Fruit fly (Drosophila melanogaster) whole organism, embryonic: ENCODE measurements around the gene CG16985.

Experiments
- Awh ChIP-seq: fragments of 200-800 bp; sonication (Bioruptor generic); IDR thresholded peaks from 2 replicates; pipeline ENCODE4, ENCODE4 v1.3.6; 2022; ENCODE audit warnings: missing biosample characterization, missing genetic modification characterization
- CG1024 ChIP-seq: fragments of 200-800 bp; sonication (Bioruptor generic); IDR thresholded peaks from 2 replicates; pipeline ENCODE4 v1.3.6; 2022; ENCODE audit warnings: missing biosample characterization, missing genetic modification characterization
- CG10431 ChIP-seq: fragments of 200-800 bp; sonication (Bioruptor generic); optimal IDR thresholded peaks from 3 replicates; lab custom pipeline; 2018; ENCODE audit warnings: missing biosample characterization, mild to moderate bottlenecking, missing genetic modification characterization
- CG12236 ChIP-seq: fragments of 200-800 bp; sonication (Bioruptor generic); optimal IDR thresholded peaks from 2 replicates; lab custom pipeline; 2016; ENCODE audit warnings: missing biosample characterization, missing genetic modification characterization
- CG12391 ChIP-seq: fragments of 200-800 bp; sonication (Bioruptor generic); optimal IDR thresholded peaks from 3 replicates; lab custom pipeline; 2018; ENCODE audit warnings: missing biosample characterization, mild to moderate bottlenecking, missing genetic modification characterization, moderate library complexity
- CG12744 ChIP-seq: fragments of 200-800 bp; sonication (Bioruptor generic); optimal IDR thresholded peaks from 2 replicates; lab custom pipeline; 2016; ENCODE audit warnings: missing biosample characterization, missing genetic modification characterization
- CG14860 ChIP-seq: fragments of 200-800 bp; sonication (Bioruptor generic); IDR thresholded peaks from 3 replicates; pipeline ENCODE4 v1.3.6; 2022; ENCODE audit warnings: missing biosample characterization, missing genetic modification characterization; ENCODE audit not compliant: partially characterized antibody
- CG17359 ChIP-seq: fragments of 200-800 bp; sonication (Bioruptor generic); optimal IDR thresholded peaks from 3 replicates; lab custom pipeline; 2018; ENCODE audit warnings: missing biosample characterization, mild to moderate bottlenecking, missing genetic modification characterization, moderate library complexity
- CG17385 ChIP-seq: fragments of 200-800 bp; sonication (Bioruptor generic); optimal IDR thresholded peaks from 3 replicates; lab custom pipeline; 2018; ENCODE audit warnings: missing biosample characterization, mild to moderate bottlenecking, missing genetic modification characterization
- CG18764 ChIP-seq: fragments of 200-800 bp; sonication (Bioruptor generic); optimal IDR thresholded peaks from 3 replicates; lab custom pipeline; 2016; ENCODE audit warnings: missing biosample characterization, missing genetic modification characterization
- CG2120 ChIP-seq: fragments of 200-800 bp; sonication (Bioruptor generic); optimal IDR thresholded peaks from 3 replicates; lab custom pipeline; 2016; ENCODE audit warnings: missing biosample characterization, missing genetic modification characterization
- CG2129 ChIP-seq: fragments of 200-800 bp; sonication (Bioruptor generic); IDR thresholded peaks from 2 replicates; pipeline ENCODE4 v1.3.6; 2022; ENCODE audit warnings: missing biosample characterization, missing genetic modification characterization; ENCODE audit not compliant: partially characterized antibody
- CG32767 ChIP-seq: fragments of 200-800 bp; sonication (Bioruptor generic); IDR thresholded peaks from 2 replicates; pipeline ENCODE4 v1.3.6; 2022; ENCODE audit warnings: missing biosample characterization, missing genetic modification characterization
- CG33213 ChIP-seq: fragments of 200-800 bp; sonication (Bioruptor generic); optimal IDR thresholded peaks from 3 replicates; lab custom pipeline; 2016; ENCODE audit warnings: missing biosample characterization, missing genetic modification characterization
- CG6254 ChIP-seq: fragments of 200-800 bp; sonication (Bioruptor generic); optimal IDR thresholded peaks from 3 replicates; lab custom pipeline; 2017; ENCODE audit warnings: mild to moderate bottlenecking, missing biosample characterization, missing genetic modification reagents, missing genetic modification characterization
- CG6272 ChIP-seq: fragments of 200-800 bp; sonication (Bioruptor generic); IDR thresholded peaks from 2 replicates; pipeline ENCODE4 v1.3.6; 2022; ENCODE audit warnings: missing biosample characterization, missing genetic modification characterization
- CG8089 ChIP-seq: fragments of 200-800 bp; sonication (Bioruptor generic); optimal IDR thresholded peaks from 3 replicates; lab custom pipeline; 2016; ENCODE audit warnings: missing biosample characterization, missing genetic modification characterization
- CG8944 ChIP-seq: fragments of 200-800 bp; sonication (Bioruptor generic); optimal IDR thresholded peaks from 3 replicates; lab custom pipeline; 2016; ENCODE audit warnings: missing biosample characterization, missing genetic modification characterization
- Chrac-16 ChIP-seq: fragments of 200-800 bp; sonication (Bioruptor generic); optimal IDR thresholded peaks from 3 replicates; lab custom pipeline; 2016; ENCODE audit warnings: missing biosample characterization, missing genetic modification characterization
- CoRest ChIP-seq: fragments of 200-800 bp; sonication (Bioruptor generic); optimal IDR thresholded peaks from 3 replicates; lab custom pipeline; 2018; ENCODE audit warnings: missing biosample characterization, mild to moderate bottlenecking, missing genetic modification characterization, moderate library complexity
- E2f2 ChIP-seq: fragments of 200-800 bp; sonication (Bioruptor generic); IDR thresholded peaks from 2 replicates; pipeline ENCODE4 v1.3.6; 2022; ENCODE audit warnings: missing biosample characterization, missing genetic modification characterization
- ERR ChIP-seq: fragments of 200-800 bp; sonication (Bioruptor generic); optimal IDR thresholded peaks from 2 replicates; lab custom pipeline; 2016; ENCODE audit warnings: missing biosample characterization, missing genetic modification characterization
- Fer1 ChIP-seq: fragments of 200-800 bp; sonication (Bioruptor generic); optimal IDR thresholded peaks from 2 replicates; lab custom pipeline; 2017; ENCODE audit warnings: missing biosample characterization, mild to moderate bottlenecking, missing genetic modification characterization
- Gsc ChIP-seq: fragments of 200-800 bp; sonication (Bioruptor generic); IDR thresholded peaks from 2 replicates; pipeline ENCODE4 v1.3.6; 2022; ENCODE audit warnings: missing biosample characterization, missing genetic modification characterization
- Hr39 ChIP-seq: fragments of >200 bp; optimal IDR thresholded peaks from 2 replicates; lab custom pipeline; 2017
- Mrtf ChIP-seq: fragments of 200-800 bp; sonication (Bioruptor generic); IDR thresholded peaks from 3 replicates; pipeline ENCODE4 v1.3.6; 2022; ENCODE audit warnings: missing biosample characterization, missing genetic modification characterization
- NFAT ChIP-seq: fragments of 200-800 bp; sonication (Bioruptor generic); IDR thresholded peaks from 2 replicates; pipeline ENCODE4 v1.3.6; 2022; ENCODE audit warnings: missing biosample characterization, missing genetic modification characterization
- Nf-YB ChIP-seq: fragments of 200-800 bp; sonication (Bioruptor generic); optimal IDR thresholded peaks from 3 replicates; lab custom pipeline; 2019; ENCODE audit warnings: missing biosample characterization, mild to moderate bottlenecking, missing genetic modification characterization, moderate library complexity
- Scr ChIP-seq: fragments of 200-800 bp; sonication (Bioruptor generic); IDR thresholded peaks from 2 replicates; pipeline ENCODE4 v1.3.6; 2022; ENCODE audit warnings: missing biosample characterization, missing genetic modification characterization; ENCODE audit not compliant: partially characterized antibody
- Sry-δ ChIP-seq: fragments of 200-800 bp; sonication (Bioruptor generic); optimal IDR thresholded peaks from 2 replicates; lab custom pipeline; 2016; ENCODE audit warnings: missing biosample characterization, missing genetic modification characterization
- Vsx1 ChIP-seq: fragments of 200-800 bp; sonication (Bioruptor generic); optimal IDR thresholded peaks from 2 replicates; lab custom pipeline; 2017; ENCODE audit warnings: missing biosample characterization, mild to moderate bottlenecking, missing genetic modification characterization, missing genetic modification reagents
- Xbp1 ChIP-seq: fragments of 200-800 bp; sonication (Bioruptor generic); optimal IDR thresholded peaks from 3 replicates; lab custom pipeline; 2016; ENCODE audit warnings: missing biosample characterization, mild to moderate bottlenecking, missing genetic modification characterization
- YL-1 ChIP-seq: fragments of 200-800 bp; sonication (Bioruptor generic); optimal IDR thresholded peaks from 3 replicates; lab custom pipeline; 2017; ENCODE audit warnings: missing biosample characterization, mild to moderate bottlenecking, missing genetic modification characterization
- ac ChIP-seq: fragments of 200-800 bp; sonication (Bioruptor generic); optimal IDR thresholded peaks from 3 replicates; lab custom pipeline; 2017; ENCODE audit warnings: missing biosample characterization, mild to moderate bottlenecking, missing genetic modification characterization
- ap ChIP-seq: fragments of 200-800 bp; sonication (Bioruptor generic); IDR thresholded peaks from 2 replicates; pipeline ENCODE4 v1.3.6; 2022; ENCODE audit warnings: missing biosample characterization, missing genetic modification characterization
- bsh ChIP-seq, 2 experiments: fragments of 200-800 bp; sonication (Bioruptor generic); optimal IDR thresholded peaks; 2 replicates each; lab custom pipeline; 2017 to 2018; ENCODE audit warnings: mild to moderate bottlenecking in 2 of 2, missing biosample characterization in 2 of 2, missing genetic modification characterization in 2 of 2, moderate library complexity in 1 of 2
- chn ChIP-seq: fragments of 200-800 bp; sonication (Bioruptor generic); optimal IDR thresholded peaks from 2 replicates; lab custom pipeline; 2016; ENCODE audit warnings: missing biosample characterization, missing genetic modification characterization
- dmrt11E ChIP-seq: fragments of 200-800 bp; sonication (Bioruptor generic); optimal IDR thresholded peaks from 3 replicates; lab custom pipeline; 2018; ENCODE audit warnings: missing biosample characterization, mild to moderate bottlenecking, missing genetic modification characterization, moderate library complexity
- dpn ChIP-seq, 2 experiments: fragments of 200-800 bp; sonication (Bioruptor generic); optimal IDR thresholded peaks; 3 replicates each; lab custom pipeline; 2016; ENCODE audit warnings: missing biosample characterization in 2 of 2, missing genetic modification characterization in 2 of 2
- insv ChIP-seq, 2 experiments: fragments of 200-800 bp; sonication (Bioruptor generic); optimal IDR thresholded peaks; 3 replicates each; lab custom pipeline; 2016 to 2018; ENCODE audit warnings: missing biosample characterization in 2 of 2, missing genetic modification characterization in 2 of 2
- ken ChIP-seq: fragments of 200-800 bp; sonication (Bioruptor generic); IDR thresholded peaks from 3 replicates; pipeline ENCODE4 v1.3.6; 2022; ENCODE audit warnings: missing biosample characterization, missing genetic modification characterization
- org-1 ChIP-seq: fragments of 200-800 bp; sonication (Bioruptor generic); optimal IDR thresholded peaks from 2 replicates; lab custom pipeline; 2017; ENCODE audit warnings: missing biosample characterization, missing genetic modification characterization
- pho ChIP-seq: fragments of 200-800 bp; sonication (Bioruptor generic); optimal IDR thresholded peaks from 2 replicates; lab custom pipeline; 2016; ENCODE audit warnings: missing biosample characterization, missing genetic modification characterization
- ranshi ChIP-seq: fragments of 200-800 bp; sonication (Bioruptor generic); IDR thresholded peaks from 2 replicates; pipeline ENCODE4 v1.3.6; 2022; ENCODE audit warnings: missing biosample characterization, missing genetic modification characterization
- ro ChIP-seq: fragments of 200-800 bp; sonication (Bioruptor generic); IDR thresholded peaks from 2 replicates; pipeline ENCODE4 v1.3.6; 2022; ENCODE audit warnings: missing biosample characterization, missing genetic modification characterization
- sima ChIP-seq: fragments of 200-800 bp; sonication (Bioruptor generic); optimal IDR thresholded peaks from 2 replicates; lab custom pipeline; 2016; ENCODE audit warnings: missing biosample characterization, missing genetic modification characterization
- tgo ChIP-seq: fragments of 200-800 bp; sonication (Bioruptor generic); IDR thresholded peaks from 3 replicates; pipeline ENCODE4 v1.3.6; 2022; ENCODE audit warnings: missing biosample characterization, missing genetic modification characterization
- trh ChIP-seq: fragments of 200-800 bp; sonication (Bioruptor generic); optimal IDR thresholded peaks from 2 replicates; lab custom pipeline; 2016; ENCODE audit warnings: missing biosample characterization, missing genetic modification characterization
- vfl ChIP-seq: fragments of 200-800 bp; sonication (Bioruptor generic); optimal IDR thresholded peaks from 2 replicates; lab custom pipeline; 2016; ENCODE audit warnings: missing biosample characterization, missing genetic modification characterization

Gene CG16985

DNA sequence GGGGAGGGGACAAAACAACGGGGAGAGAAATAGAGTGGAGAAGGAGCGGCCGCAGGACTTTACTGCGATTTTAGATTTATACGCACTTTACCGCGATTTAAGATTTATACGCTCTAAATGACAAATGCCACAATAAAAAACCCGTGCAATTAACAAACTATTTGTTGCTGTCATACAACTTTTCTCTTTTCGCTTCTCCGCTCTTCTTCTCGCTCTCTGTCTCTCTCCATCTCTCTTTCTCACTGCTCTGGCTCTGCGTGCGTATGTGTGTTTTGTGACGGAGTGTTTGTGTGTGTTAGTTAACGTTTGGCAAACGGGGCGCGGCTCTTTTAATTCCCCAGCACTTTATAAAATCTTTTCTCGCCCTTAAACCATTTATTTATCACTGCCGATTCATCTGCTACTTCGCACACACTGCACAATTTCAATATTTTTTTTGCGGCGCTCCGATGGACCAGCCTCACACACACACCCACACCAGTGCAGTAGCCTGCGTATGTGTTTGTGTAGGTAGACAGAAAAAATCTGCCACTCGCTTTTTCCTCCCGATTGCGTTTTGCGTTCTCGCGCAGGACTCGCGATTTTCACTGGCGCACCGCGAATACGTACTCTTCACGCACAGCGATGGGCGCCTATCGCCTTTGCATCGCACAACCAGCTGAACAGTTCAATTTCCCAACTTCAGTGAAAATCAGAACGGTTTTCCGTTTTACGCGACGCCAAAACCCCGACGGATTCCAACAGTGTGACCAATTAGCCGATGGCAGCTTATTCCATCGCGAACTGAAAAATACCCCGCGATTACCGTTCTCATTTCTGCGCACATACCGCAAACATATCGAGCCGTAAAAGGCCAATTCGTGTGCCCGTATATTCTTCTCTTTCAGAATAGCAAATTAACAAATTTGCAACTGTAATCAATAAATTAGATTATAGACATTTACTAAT lies 13.0 kb upstream of the CG16985 start, which contains the start of gene msn (continued):
- peak; percentile 77 for TF ChIP-seq Fer1 (GFP tag; lab: Kevin White, UChicago)
- peak; percentile 67 for TF ChIP-seq Sry-δ
- TF ChIP-seq ro (GFP tag; lab: Robert Waterston, UW) = no peak
- 0 out of 3 replicates have a peak, but pooled peaks have one; percentile 36 for TF ChIP-seq CG14860 (GFP tag; lab: Robert Waterston, UW)
- peak in 1 of 2 experiments; percentile 90 for TF ChIP-seq insv (GFP tag; optimal IDR thresholded peaks at IDR 0.05; lab: Kevin White, UChicago)
- TF ChIP-seq E2f2 (GFP tag; lab: Robert Waterston, UW) = peak; percentile 30
- peak; percentile 22 for TF ChIP-seq CG17385 (GFP tag; lab: Kevin White, UChicago)
- no peak for TF ChIP-seq vfl (GFP tag; lab: Kevin White, UChicago)
- TF ChIP-seq ranshi (GFP tag; lab: Robert Waterston, UW) = peak; percentile 27; the same call in 1 of the 2 replicates
- no peak for TF ChIP-seq CG12744 (GFP tag; lab: Kevin White, UChicago)
- no peak for TF ChIP-seq Mrtf (GFP tag; lab: Robert Waterston, UW)
- no peak for TF ChIP-seq CG8089 (GFP tag; lab: Kevin White, UChicago)
- peak; percentile 19 for TF ChIP-seq ac (GFP tag; lab: Kevin White, UChicago)
- peak; percentile 37 for TF ChIP-seq CG12391 (tag; lab: Kevin White, UChicago)
- no peak for TF ChIP-seq trh
- no peak for TF ChIP-seq CG18764 (GFP tag; lab: Kevin White, UChicago)
- TF ChIP-seq CG12236 (GFP tag; lab: Kevin White, UChicago) = no peak
- TF ChIP-seq sima (GFP tag; lab: Kevin White, UChicago) = no peak
- peak; percentile 41 for TF ChIP-seq Nf-YB
- no peak for TF ChIP-seq CG17359
- no peak for TF ChIP-seq Xbp1
- TF ChIP-seq NFAT (GFP tag; lab: Robert Waterston, UW) = peak; percentile 43; the same call in 1 of the 2 replicates
- TF ChIP-seq CG10431 (GFP tag; lab: Kevin White, UChicago) = peak; percentile 41
- TF ChIP-seq CG1024 = peak; percentile 5; the same call in 1 of the 2 replicates
- no peak for TF ChIP-seq CG8944
- no peak for TF ChIP-seq dmrt11E (tag; lab: Kevin White, UChicago)
- TF ChIP-seq CG6272 (GFP tag; lab: Robert Waterston, UW) = peak; percentile 21; the same call in 1 of the 2 replicates
- TF ChIP-seq CG33213 (GFP tag; lab: Kevin White, UChicago) = peak; percentile 63
- TF ChIP-seq Chrac-16 (GFP tag; lab: Kevin White, UChicago) = no peak
- no peak for TF ChIP-seq CG6254 (GFP tag; lab: Kevin White, UChicago)
- no peak for TF ChIP-seq ap (GFP tag; lab: Robert Waterston, UW)
- peak; percentile 80 for TF ChIP-seq CG32767
- TF ChIP-seq Scr (GFP tag; lab: Robert Waterston, UW) = peak; percentile 41
- peak; percentile 12 for TF ChIP-seq ERR
- no peak for TF ChIP-seq tgo (GFP tag; lab: Robert Waterston, UW)
- no peak for TF ChIP-seq CoRest (tag; lab: Kevin White, UChicago)
- no peak for TF ChIP-seq CG2129
- TF ChIP-seq Gsc (GFP tag; lab: Robert Waterston, UW) = no peak
- TF ChIP-seq dpn (GFP tag; optimal IDR thresholded peaks at IDR 0.05; lab: Kevin White, UChicago) = peak in 1 of 2 experiments; percentile 39
- TF ChIP-seq CG2120 = peak; percentile 14
- TF ChIP-seq Awh (GFP tag; lab: Robert Waterston, UW) = no peak
- TF ChIP-seq Hr39 (lab: Kevin White, UChicago) = no peak
- TF ChIP-seq org-1 = no peak
- TF ChIP-seq Vsx1 (GFP tag; lab: Kevin White, UChicago) = no peak
- peak; percentile 89 for TF ChIP-seq YL-1 (GFP tag; lab: Kevin White, UChicago)
- peak in 1 of 2 experiments; percentile 40 for TF ChIP-seq bsh (GFP tag; optimal IDR thresholded peaks at IDR 0.05; lab: Kevin White, UChicago)
- no peak for TF ChIP-seq chn
- peak; percentile 44; the same call in 1 of the 3 replicates for TF ChIP-seq ken
- TF ChIP-seq pho (GFP tag; lab: Kevin White, UChicago) = peak; percentile 19
